Worm (Caenorhabditis elegans) whole organism, late embryonic: ENCODE results near the gene clc-8.

Experiments used
- C38D4.7 ChIP-seq: fragments of 200-800 bp; sonication (Bioruptor generic); optimal IDR thresholded peaks from 2 replicates; lab custom pipeline; 2018; ENCODE audit warnings: mild to moderate bottlenecking, missing genetic modification characterization, moderate library complexity, missing compliant biosample characterization
- K02D7.2 ChIP-seq: sonication (generic microtip); optimal IDR thresholded peaks from 2 replicates; lab custom pipeline; 2017; ENCODE audit warnings: mild to moderate bottlenecking, missing genetic modification characterization, missing compliant biosample characterization
- T23F11.4 ChIP-seq: fragments of 200-800 bp; sonication (Bioruptor generic); optimal IDR thresholded peaks from 2 replicates; lab custom pipeline; 2018; ENCODE audit warnings: mild to moderate bottlenecking, missing genetic modification characterization, missing compliant biosample characterization
- Y22D7AL.16 ChIP-seq: sonication (generic microtip); optimal IDR thresholded peaks from 2 replicates; lab custom pipeline; 2016; ENCODE audit warnings: missing genetic modification characterization, missing compliant biosample characterization
- ama-1 ChIP-seq: fragments of 150-350 bp; optimal IDR thresholded peaks from 2 replicates; lab custom pipeline; 2014
- ceh-14 ChIP-seq: sonication (generic microtip); optimal IDR thresholded peaks from 2 replicates; lab custom pipeline; 2016; ENCODE audit warnings: missing genotype, missing genetic modification characterization, missing compliant biosample characterization
- ceh-18 ChIP-seq: sonication (generic microtip); optimal IDR thresholded peaks from 2 replicates; lab custom pipeline; 2016; ENCODE audit warnings: missing genetic modification characterization, missing compliant biosample characterization
- ceh-2 ChIP-seq: sonication (generic microtip); optimal IDR thresholded peaks from 2 replicates; lab custom pipeline; 2016; ENCODE audit warnings: missing genotype, missing genetic modification characterization, missing compliant biosample characterization
- ceh-24 ChIP-seq: sonication (generic microtip); optimal IDR thresholded peaks from 2 replicates; lab custom pipeline; 2016; ENCODE audit warnings: mild to moderate bottlenecking, missing genetic modification characterization, missing compliant biosample characterization
- ceh-45 ChIP-seq: fragments of 200-800 bp; sonication (Bioruptor generic); IDR thresholded peaks from 2 replicates; pipeline ENCODE4 v1.3.6; 2022; ENCODE audit warnings: missing genetic modification reagents, missing genetic modification characterization, missing compliant biosample characterization
- ceh-48 ChIP-seq: sonication (generic microtip); optimal IDR thresholded peaks from 2 replicates; lab custom pipeline; 2016; ENCODE audit warnings: missing genetic modification characterization, inconsistent platforms, missing compliant biosample characterization
- ceh-6 ChIP-seq: fragments of 200-800 bp; sonication (Bioruptor generic); optimal IDR thresholded peaks from 2 replicates; lab custom pipeline; 2018; ENCODE audit warnings: mild to moderate bottlenecking, missing genetic modification characterization, missing compliant biosample characterization
- che-1 ChIP-seq: sonication (generic microtip); optimal IDR thresholded peaks from 2 replicates; lab custom pipeline; 2016; ENCODE audit warnings: mild to moderate bottlenecking, missing genetic modification characterization, missing compliant biosample characterization
- elt-4 ChIP-seq: sonication (generic microtip); optimal IDR thresholded peaks from 2 replicates; lab custom pipeline; 2016; ENCODE audit warnings: missing genetic modification characterization, missing compliant biosample characterization
- ets-4 ChIP-seq: sonication (generic microtip); optimal IDR thresholded peaks from 2 replicates; lab custom pipeline; 2016; ENCODE audit warnings: missing genetic modification characterization, missing compliant biosample characterization
- eyg-1 ChIP-seq: sonication (generic microtip); optimal IDR thresholded peaks from 2 replicates; lab custom pipeline; 2016; ENCODE audit warnings: missing genotype, missing genetic modification characterization, missing compliant biosample characterization
- hlh-13 ChIP-seq: fragments of 200-800 bp; sonication (Bioruptor generic); optimal IDR thresholded peaks from 2 replicates; lab custom pipeline; 2018; ENCODE audit warnings: mild to moderate bottlenecking, missing genetic modification characterization, missing compliant biosample characterization
- hlh-30 ChIP-seq: sonication (generic microtip); optimal IDR thresholded peaks from 2 replicates; lab custom pipeline; 2017; ENCODE audit warnings: antibody characterized with exemption, missing genetic modification characterization, missing compliant biosample characterization; ENCODE audit not compliant: insufficient read depth
- hlh-6 ChIP-seq: sonication (generic microtip); optimal IDR thresholded peaks from 2 replicates; lab custom pipeline; 2016; ENCODE audit warnings: missing genotype, missing genetic modification characterization, missing compliant biosample characterization
- odd-2 ChIP-seq: sonication (generic microtip); optimal IDR thresholded peaks from 2 replicates; lab custom pipeline; 2017; ENCODE audit warnings: antibody characterized with exemption, mild to moderate bottlenecking, missing genetic modification characterization, missing compliant biosample characterization
- pag-3 ChIP-seq: sonication (generic microtip); optimal IDR thresholded peaks from 2 replicates; lab custom pipeline; 2016; ENCODE audit warnings: missing compliant biosample characterization, missing genetic modification characterization, borderline replicate concordance
- pha-2 ChIP-seq: sonication (generic microtip); optimal IDR thresholded peaks from 2 replicates; lab custom pipeline; 2017; ENCODE audit warnings: mild to moderate bottlenecking, missing genetic modification characterization, missing compliant biosample characterization
- pha-4 ChIP-seq: fragments of 150-350 bp; optimal IDR thresholded peaks from 2 replicates; lab custom pipeline; 2018; ENCODE audit warnings: missing biosample characterization, missing genetic modification reagents, missing genetic modification characterization
- pqm-1 ChIP-seq: sonication (generic microtip); optimal IDR thresholded peaks from 2 replicates; lab custom pipeline; 2016; ENCODE audit warnings: missing genetic modification characterization, missing compliant biosample characterization
- pros-1 ChIP-seq: fragments of 150-350 bp; optimal IDR thresholded peaks from 2 replicates; lab custom pipeline; 2014; ENCODE audit warnings: missing biosample characterization, missing genetic modification reagents, missing genetic modification characterization
- rnt-1 ChIP-seq: sonication (generic microtip); optimal IDR thresholded peaks from 2 replicates; lab custom pipeline; 2016; ENCODE audit warnings: missing genetic modification characterization, missing compliant biosample characterization
- sdc-2 ChIP-seq: sonication (generic microtip); optimal IDR thresholded peaks from 2 replicates; lab custom pipeline; 2016; ENCODE audit warnings: missing genotype, missing genetic modification characterization, missing compliant biosample characterization
- sox-2 ChIP-seq: fragments of 200-800 bp; sonication (Bioruptor generic); IDR thresholded peaks from 2 replicates; pipeline ENCODE4 v1.3.6; 2022; ENCODE audit warnings: missing genetic modification reagents, missing genetic modification characterization, missing compliant biosample characterization
- syd-9 ChIP-seq: sonication (generic microtip); optimal IDR thresholded peaks from 2 replicates; lab custom pipeline; 2016; ENCODE audit warnings: mild to moderate bottlenecking, missing genetic modification characterization, moderate library complexity, missing compliant biosample characterization
- tbx-2 ChIP-seq: sonication (generic microtip); optimal IDR thresholded peaks from 2 replicates; lab custom pipeline; 2016; ENCODE audit warnings: missing genetic modification characterization, missing compliant biosample characterization
- ttx-3 ChIP-seq: sonication (generic microtip); optimal IDR thresholded peaks from 2 replicates; lab custom pipeline; 2016; ENCODE audit warnings: missing genetic modification reagents, missing genetic modification characterization, missing compliant biosample characterization
- unc-3 ChIP-seq, 2 experiments: fragments of 200-800 bp in 1 of 2; sonication (Bioruptor generic) in 1 of 2; sonication (generic microtip) in 1 of 2; conservative IDR thresholded peaks in 1 of 2; optimal IDR thresholded peaks in 1 of 2; 2 replicates each; pipeline versions ENCODE4 v1.3.6 to Lab custom; 2016 to 2022; ENCODE audit warnings: missing compliant biosample characterization in 2 of 2, missing genetic modification characterization in 2 of 2, missing genetic modification reagents in 1 of 2
- unc-42 ChIP-seq: sonication (generic microtip); optimal IDR thresholded peaks from 2 replicates; lab custom pipeline; 2016; ENCODE audit warnings: missing genotype, missing genetic modification characterization, missing compliant biosample characterization

clc-8 gene

DNA sequence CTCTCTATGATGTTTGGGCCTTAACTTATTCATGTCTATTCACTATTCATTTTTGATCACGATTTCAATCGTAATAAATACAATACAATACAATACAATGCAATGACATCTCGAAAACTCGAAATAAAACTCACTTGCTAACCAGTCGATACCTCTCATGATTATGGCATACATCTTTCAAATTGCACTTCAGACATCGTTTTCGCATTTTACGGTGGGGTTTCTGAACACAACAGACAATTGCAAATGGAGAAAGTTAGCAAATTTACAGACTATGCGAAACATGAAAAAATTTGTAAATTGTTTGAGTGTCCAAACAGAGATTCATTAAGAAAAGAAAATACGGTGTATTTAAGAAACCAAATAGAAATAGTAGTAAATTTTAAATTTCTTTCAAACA, 10.5 kb upstream of the clc-8 start, which contains the start of gene paqr-3:
Gene paqr-3, minus strand, starts transcription at position 210 of the 400 bp plus-strand sequence.
- TF ChIP-seq hlh-13 (GFP tag; lab: Kevin White, UChicago) (no peak), ceh-6 (GFP tag; lab: Kevin White, UChicago) (no peak), syd-9 (tag; lab: Kevin White, UChicago) (no peak), Y22D7AL.16 (tag; lab: Kevin White, UChicago) (no peak), eyg-1 (tag; lab: Kevin White, UChicago) (no peak), pha-4 (tag; lab: Kevin White, UChicago) (no peak), ttx-3 (tag; lab: Kevin White, UChicago) (no peak), elt-4 (no peak), rnt-1 (tag; lab: Kevin White, UChicago) (no peak), pha-2 (tag; lab: Kevin White, UChicago) (no peak), ceh-45 (GFP tag; lab: Robert Waterston, UW) (no peak)
- TF ChIP-seq, all 69 proteins: peak for 0

- TF ChIP-seq ama-1 (lab: Kevin White, UChicago) (no peak), unc-3 (GFP tag; conservative IDR thresholded peaks at IDR 0.05; lab: Robert Waterston, UW) (no peak), unc-3 (tag; optimal IDR thresholded peaks at IDR 0.05; lab: Kevin White, UChicago) (no peak), pha-4 (tag; lab: Kevin White, UChicago) (no peak), pqm-1 (no peak), odd-2 (tag; lab: Kevin White, UChicago) (no peak), ceh-2 (tag; lab: Kevin White, UChicago) (no peak), pag-3 (tag; lab: Kevin White, UChicago) (no peak), ceh-45 (GFP tag; lab: Robert Waterston, UW) (no peak)
Observed at ce11 chrIV:14384194-14384593, 9.7 kb upstream of the clc-8 start.

DNA sequence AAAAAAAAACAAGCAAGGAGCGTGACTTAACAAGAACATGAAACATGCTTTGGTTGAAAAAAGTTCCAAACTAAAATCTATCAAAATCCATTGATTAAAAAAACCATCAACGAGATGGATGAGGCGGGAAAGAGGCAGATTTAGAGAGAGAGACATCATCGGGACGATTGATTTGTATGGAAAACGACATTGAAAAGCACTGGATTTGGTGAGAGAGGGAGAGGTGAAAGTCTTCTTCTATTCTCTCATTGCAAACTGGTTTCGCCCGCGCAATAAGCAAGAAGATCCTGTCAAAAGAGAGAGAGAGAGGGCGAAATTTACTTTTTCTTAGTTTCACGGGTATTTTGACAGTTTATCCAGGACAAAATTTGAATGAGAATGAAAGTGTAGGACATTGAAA, 8.8 kb upstream of the clc-8 start:
- TF ChIP-seq T23F11.4 (no peak), unc-42 (tag; lab: Kevin White, UChicago) (no peak), tbx-2 (tag; lab: Kevin White, UChicago) (no peak), hlh-30 (tag; lab: Kevin White, UChicago) (no peak), K02D7.2 (no peak)

ce11 chrIV:14387766-14388553, 6.0 kb upstream of the clc-8 start:
- no peak for TF ChIP-seq ceh-24 (tag; lab: Kevin White, UChicago)
- TF ChIP-seq pros-1 (tag; lab: Kevin White, UChicago), result no peak
- TF ChIP-seq che-1 (tag; lab: Kevin White, UChicago), result no peak
- no peak for TF ChIP-seq ceh-14 (tag; lab: Kevin White, UChicago)

DNA sequence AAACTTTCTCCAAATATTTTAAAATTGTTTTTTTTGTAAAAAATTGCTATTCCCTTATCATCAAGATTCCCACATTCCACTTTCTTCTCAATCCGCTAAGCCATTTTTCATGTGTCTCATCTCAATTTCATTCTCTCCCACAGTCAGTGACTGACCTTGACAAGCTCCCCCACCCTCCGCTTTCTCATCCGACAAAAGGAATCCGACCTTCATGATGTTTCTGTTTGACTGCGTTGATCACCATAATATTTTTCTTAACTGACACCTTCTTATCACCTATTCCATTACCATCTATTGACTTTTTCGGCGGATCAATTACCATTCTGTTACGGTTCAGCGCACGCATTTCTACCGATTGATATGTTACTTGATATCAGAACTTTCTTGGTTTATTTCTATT, 4.9 kb upstream of the clc-8 start:
- TF ChIP-seq C38D4.7 (GFP tag; lab: Kevin White, UChicago), result no peak
- TF ChIP-seq ceh-48 (tag; lab: Kevin White, UChicago), result no peak
- TF ChIP-seq pag-3 (tag; lab: Kevin White, UChicago), result no peak
- no peak for TF ChIP-seq hlh-6 (tag; lab: Kevin White, UChicago)
- TF ChIP-seq sox-2 (GFP tag; lab: Robert Waterston, UW), result no peak
- TF ChIP-seq ets-4 (tag; lab: Kevin White, UChicago), result no peak
- TF ChIP-seq sdc-2, result no peak
- no peak for TF ChIP-seq ceh-18 (tag; lab: Kevin White, UChicago)
